Fruit fly (Drosophila melanogaster) whole organism, embryonic: Measurements from ENCODE around the gene CG31358.

Source experiments
- CG10274 ChIP-seq: fragments of 200-800 bp; sonication (Bioruptor generic); optimal IDR thresholded peaks from 3 replicates; lab custom pipeline; 2017; ENCODE audit warnings: missing biosample characterization, mild to moderate bottlenecking, missing genetic modification characterization
- CG11696 ChIP-seq: fragments of 200-800 bp; sonication (Bioruptor generic); IDR thresholded peaks from 2 replicates; pipeline ENCODE4 v1.3.6; 2022; ENCODE audit warnings: missing biosample characterization, missing genetic modification characterization
- CG13296 ChIP-seq: fragments of 200-800 bp; sonication (Bioruptor generic); optimal IDR thresholded peaks from 3 replicates; lab custom pipeline; 2018; ENCODE audit warnings: missing biosample characterization, mild to moderate bottlenecking, missing genetic modification characterization
- CG16815 ChIP-seq: fragments of 200-800 bp; sonication (Bioruptor generic); optimal IDR thresholded peaks from 3 replicates; lab custom pipeline; 2017; ENCODE audit warnings: missing biosample characterization, mild to moderate bottlenecking, missing genetic modification characterization
- CG18011 ChIP-seq: fragments of 200-800 bp; sonication (Bioruptor generic); optimal IDR thresholded peaks from 2 replicates; lab custom pipeline; 2017; ENCODE audit warnings: missing biosample characterization, missing genetic modification characterization, mild to moderate bottlenecking, moderate library complexity, missing genotype
- CG2120 ChIP-seq: fragments of 200-800 bp; sonication (Bioruptor generic); optimal IDR thresholded peaks from 3 replicates; lab custom pipeline; 2016; ENCODE audit warnings: missing biosample characterization, missing genetic modification characterization
- CG2199 ChIP-seq: fragments of 200-800 bp; sonication (Bioruptor generic); IDR thresholded peaks from 3 replicates; pipeline ENCODE4 v1.3.6; 2022; ENCODE audit warnings: missing biosample characterization, missing genetic modification characterization
- CG3163 ChIP-seq: fragments of 200-800 bp; sonication (Bioruptor generic); optimal IDR thresholded peaks from 3 replicates; lab custom pipeline; 2016; ENCODE audit warnings: missing biosample characterization, missing genetic modification characterization
- CG6791 ChIP-seq: fragments of 200-800 bp; sonication (Bioruptor generic); IDR thresholded peaks from 3 replicates; pipeline ENCODE4 v1.3.6; 2022; ENCODE audit warnings: missing biosample characterization, missing genetic modification characterization; ENCODE audit not compliant: partially characterized antibody
- CG7271 ChIP-seq: fragments of 200-800 bp; sonication (Bioruptor generic); optimal IDR thresholded peaks from 2 replicates; lab custom pipeline; 2018; ENCODE audit warnings: missing biosample characterization, mild to moderate bottlenecking, missing genetic modification characterization, moderate library complexity
- CoRest ChIP-seq: fragments of 200-800 bp; sonication (Bioruptor generic); optimal IDR thresholded peaks from 3 replicates; lab custom pipeline; 2018; ENCODE audit warnings: missing biosample characterization, mild to moderate bottlenecking, missing genetic modification characterization, moderate library complexity
- D19A ChIP-seq: fragments of 200-800 bp; optimal IDR thresholded peaks from 3 replicates; lab custom pipeline; 2019; ENCODE audit warnings: missing biosample characterization, mild to moderate bottlenecking, missing genetic modification characterization, moderate library complexity
- Dad ChIP-seq: fragments of 200-800 bp; sonication (Bioruptor generic); optimal IDR thresholded peaks from 3 replicates; lab custom pipeline; 2016; ENCODE audit warnings: missing biosample characterization, missing genetic modification characterization
- Drgx ChIP-seq: fragments of 200-800 bp; sonication (Bioruptor generic); IDR thresholded peaks from 2 replicates; pipeline ENCODE4 v1.3.6; 2022; ENCODE audit warnings: missing biosample characterization, missing genetic modification characterization
- Hand ChIP-seq: fragments of 200-800 bp; sonication (Bioruptor generic); optimal IDR thresholded peaks from 2 replicates; lab custom pipeline; 2017; ENCODE audit warnings: mild to moderate bottlenecking, missing biosample characterization, missing genetic modification reagents, missing genetic modification characterization
- Jarid2 ChIP-seq: fragments of 200-800 bp; sonication (Bioruptor generic); optimal IDR thresholded peaks from 3 replicates; lab custom pipeline; 2017; ENCODE audit warnings: mild to moderate bottlenecking, missing biosample characterization, missing genetic modification reagents, missing genetic modification characterization
- NFAT ChIP-seq: fragments of 200-800 bp; sonication (Bioruptor generic); IDR thresholded peaks from 2 replicates; pipeline ENCODE4 v1.3.6; 2022; ENCODE audit warnings: missing biosample characterization, missing genetic modification characterization
- Neu2 ChIP-seq: fragments of 200-800 bp; sonication (Bioruptor generic); optimal IDR thresholded peaks from 3 replicates; lab custom pipeline; 2016; ENCODE audit warnings: missing biosample characterization, missing genetic modification characterization, borderline replicate concordance
- Ptx1 ChIP-seq: fragments of 200-800 bp; sonication (Bioruptor generic); IDR thresholded peaks from 2 replicates; pipeline ENCODE4 v1.3.6; 2022; ENCODE audit warnings: missing biosample characterization, missing genetic modification characterization
- Trl ChIP-seq, 3 experiments: fragments of >200 bp in 2 of 3; fragments of 200-800 bp in 1 of 3; sonication (Bioruptor generic) in 1 of 3; optimal IDR thresholded peaks; 2 replicates in 1 of 3; 3 replicates in 2 of 3; lab custom pipeline; 2016 to 2017; ENCODE audit warnings: missing biosample characterization in 1 of 3, missing genetic modification characterization in 1 of 3
- Xrp1 ChIP-seq: fragments of 200-800 bp; sonication (Bioruptor generic); IDR thresholded peaks from 2 replicates; pipeline ENCODE4 v1.3.6; 2022; ENCODE audit warnings: missing biosample characterization, missing genetic modification characterization
- bsh ChIP-seq, 2 experiments: fragments of 200-800 bp; sonication (Bioruptor generic); optimal IDR thresholded peaks; 2 replicates each; lab custom pipeline; 2017 to 2018; ENCODE audit warnings: mild to moderate bottlenecking in 2 of 2, missing biosample characterization in 2 of 2, missing genetic modification characterization in 2 of 2, moderate library complexity in 1 of 2
- chinmo ChIP-seq: fragments of 200-800 bp; sonication (Bioruptor generic); IDR thresholded peaks from 4 replicates; pipeline ENCODE4 v1.3.6; 2022; ENCODE audit warnings: missing biosample characterization, missing genetic modification characterization; ENCODE audit not compliant: partially characterized antibody
- ewg ChIP-seq: fragments of 200-800 bp; sonication (Bioruptor generic); optimal IDR thresholded peaks from 3 replicates; lab custom pipeline; 2017; ENCODE audit warnings: mild to moderate bottlenecking, missing biosample characterization, missing genetic modification reagents, missing genetic modification characterization
- exex ChIP-seq: fragments of 200-800 bp; sonication (Bioruptor generic); optimal IDR thresholded peaks from 4 replicates; lab custom pipeline; 2018; ENCODE audit warnings: missing biosample characterization, mild to moderate bottlenecking, missing genetic modification characterization, moderate library complexity
- fd3F ChIP-seq: fragments of 200-800 bp; sonication (Bioruptor generic); optimal IDR thresholded peaks from 2 replicates; lab custom pipeline; 2018; ENCODE audit warnings: missing biosample characterization, mild to moderate bottlenecking, missing genetic modification characterization, moderate library complexity
- gt ChIP-seq: fragments of 200-800 bp; sonication (Bioruptor generic); IDR thresholded peaks from 2 replicates; pipeline ENCODE4 v1.3.6; 2022; ENCODE audit warnings: missing biosample characterization, missing genetic modification characterization
- lab ChIP-seq: fragments of 200-800 bp; sonication (Bioruptor generic); optimal IDR thresholded peaks from 3 replicates; lab custom pipeline; 2017; ENCODE audit warnings: missing biosample characterization, missing genetic modification characterization, mild to moderate bottlenecking, moderate library complexity, missing genetic modification reagents
- lilli ChIP-seq: fragments of 200-800 bp; sonication (Bioruptor generic); optimal IDR thresholded peaks from 3 replicates; lab custom pipeline; 2016; ENCODE audit warnings: missing biosample characterization, missing genetic modification characterization
- nom ChIP-seq: fragments of 200-800 bp; sonication (Bioruptor generic); optimal IDR thresholded peaks from 2 replicates; lab custom pipeline; 2017; ENCODE audit warnings: missing biosample characterization, missing genetic modification characterization, mild to moderate bottlenecking, moderate library complexity, missing genetic modification reagents
- prd ChIP-seq, 3 experiments: fragments of >200 bp in 2 of 3; fragments of 200-800 bp in 1 of 3; sonication (Bioruptor generic) in 1 of 3; optimal IDR thresholded peaks in 2 of 3; IDR thresholded peaks in 1 of 3; 2 replicates in 2 of 3; 3 replicates in 1 of 3; pipeline versions ENCODE4 v1.3.6 to Lab custom; 2017 to 2022; ENCODE audit warnings: missing biosample characterization in 1 of 3, missing genetic modification characterization in 1 of 3
- sens ChIP-seq: fragments of 200-800 bp; sonication (Bioruptor generic); peaks from one replicate; lab custom pipeline; 2016; ENCODE audit warnings: missing biosample characterization, missing genetic modification characterization
- slbo ChIP-seq: fragments of 200-800 bp; sonication (Bioruptor generic); IDR thresholded peaks from 2 replicates; pipeline ENCODE4 v1.3.6; 2022; ENCODE audit warnings: missing biosample characterization, missing genetic modification characterization
- z ChIP-seq: fragments of 200-800 bp; sonication (Bioruptor generic); IDR thresholded peaks from 3 replicates; pipeline ENCODE4 v1.3.6; 2022; ENCODE audit warnings: missing biosample characterization, missing genetic modification characterization

Gene CG31358

dm6 chr3R:11979879-11980571 is 51.5 kb downstream of the CG31358 start, which contains the start of gene CG18547:
Gene CG18547 (minus strand): TSS chr3R:11980390.
- no peak for TF ChIP-seq CoRest (tag; lab: Kevin White, UChicago)
- TF ChIP-seq CG16815 (GFP tag; lab: Kevin White, UChicago) = no peak
- TF ChIP-seq CG2199 (GFP tag; lab: Robert Waterston, UW) = no peak
- no peak for TF ChIP-seq CG11696 (GFP tag; lab: Robert Waterston, UW)
- peak; percentile 76 for TF ChIP-seq sens (GFP tag; lab: Kevin White, UChicago)
- TF ChIP-seq CG2120 (GFP tag; lab: Kevin White, UChicago) = peak; percentile 0
- TF ChIP-seq CG10274 (GFP tag; lab: Kevin White, UChicago) = peak; percentile 29
- TF ChIP-seq NFAT (GFP tag; lab: Robert Waterston, UW) = no peak
- TF ChIP-seq bsh (GFP tag; optimal IDR thresholded peaks at IDR 0.05; lab: Kevin White, UChicago) = peak in 1 of 2 experiments; percentile 8
- TF ChIP-seq Drgx = peak; percentile 53
- no peak for TF ChIP-seq CG13296 (GFP tag; lab: Kevin White, UChicago)
- TF ChIP-seq CG7271 (tag; lab: Kevin White, UChicago) = no peak
- TF ChIP-seq Hand = no peak
- TF ChIP-seq ewg = no peak
- TF ChIP-seq Ptx1 (GFP tag; lab: Robert Waterston, UW) = no peak
- peak; percentile 2 for TF ChIP-seq D19A (tag; lab: Kevin White, UChicago)
- peak; percentile 34 for TF ChIP-seq exex
- TF ChIP-seq Trl (optimal IDR thresholded peaks at IDR 0.05; lab: Kevin White, UChicago) = peak; percentile 61 to 74
- TF ChIP-seq Trl (GFP tag; optimal IDR thresholded peaks at IDR 0.05; lab: Kevin White, UChicago) = no peak
- TF ChIP-seq Xrp1 = peak; percentile 29; the same call in 1 of the 2 replicates
- peak; percentile 2 for TF ChIP-seq lab
- peak; percentile 92 for TF ChIP-seq CG3163 (GFP tag; lab: Kevin White, UChicago)
- 0 out of 3 replicates have a peak, but pooled peaks have one; percentile 36 for TF ChIP-seq z (GFP tag; lab: Robert Waterston, UW)
- TF ChIP-seq slbo (GFP tag; lab: Robert Waterston, UW) = no peak
- TF ChIP-seq CG18011 (GFP tag; lab: Kevin White, UChicago) = no peak
- no peak for TF ChIP-seq Neu2 (GFP tag; lab: Kevin White, UChicago)
- TF ChIP-seq prd (optimal IDR thresholded peaks at IDR 0.05; lab: Kevin White, UChicago) = no peak
- no peak for TF ChIP-seq prd (GFP tag; IDR thresholded peaks at IDR 0.05; lab: Robert Waterston, UW)
- peak; percentile 37 for TF ChIP-seq nom (GFP tag; lab: Kevin White, UChicago)
- TF ChIP-seq gt (GFP tag; lab: Robert Waterston, UW) = no peak
- 0 out of 4 replicates have a peak, but pooled peaks have one; percentile 53 for TF ChIP-seq chinmo (GFP tag; lab: Robert Waterston, UW)
- TF ChIP-seq CG6791 = no peak
- TF ChIP-seq Jarid2 (GFP tag; lab: Kevin White, UChicago) = peak; percentile 66
- no peak for TF ChIP-seq Dad
- peak; percentile 0 for TF ChIP-seq lilli (GFP tag; lab: Kevin White, UChicago)

DNA sequence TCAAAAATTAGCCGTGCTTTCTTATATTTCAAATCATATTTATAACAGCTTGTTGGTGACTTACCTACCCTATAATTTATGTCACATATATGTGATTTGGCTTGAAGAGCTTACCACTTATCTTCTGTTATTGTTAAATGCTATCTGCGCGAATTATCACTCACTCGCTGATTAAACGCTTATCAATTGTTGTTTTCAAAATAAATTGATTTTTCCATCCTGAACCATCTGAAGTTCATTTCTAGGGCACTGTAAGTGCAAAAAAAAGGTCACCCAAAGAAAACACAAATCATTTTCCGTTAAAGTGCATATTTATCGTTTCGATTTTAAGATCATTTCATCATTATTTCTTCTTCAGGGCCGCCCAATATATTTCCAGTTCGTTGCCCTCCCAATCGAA is 53.3 kb downstream of the CG31358 start:
- TF ChIP-seq exex (peak; percentile 68), fd3F (GFP tag; lab: Kevin White, UChicago) (no peak)
